Fruit fly (Drosophila melanogaster): Measurements from ENCODE around the gene Bace.
A peak's percentile ranks its signal among the peaks of the same experiment; 100 is the strongest.

Gene Bace

DNA sequence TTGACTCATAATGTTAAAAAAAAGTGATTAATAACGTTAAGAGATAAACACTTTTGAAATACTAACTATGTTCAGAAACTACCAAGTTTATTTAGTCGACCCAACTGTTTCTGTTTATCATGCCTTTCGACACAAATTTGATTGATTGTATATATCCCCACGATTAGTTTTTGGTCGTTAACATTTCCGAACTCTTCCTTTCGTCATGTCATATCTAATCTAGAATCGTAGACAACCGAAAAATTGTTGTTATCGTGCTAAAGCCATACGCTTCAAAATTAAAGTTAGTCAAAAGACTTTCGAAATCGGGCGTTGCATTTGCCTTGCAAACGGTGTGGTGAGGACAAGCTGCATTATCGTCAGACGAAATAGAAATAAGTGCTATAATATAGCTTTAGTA, 34.1 kb upstream of the Bace start:
- TF ChIP-seq CG8478 (optimal IDR thresholded peaks at IDR 0.05) (no peak), CTCF (optimal IDR thresholded peaks at IDR 0.05) (no peak)

DNA sequence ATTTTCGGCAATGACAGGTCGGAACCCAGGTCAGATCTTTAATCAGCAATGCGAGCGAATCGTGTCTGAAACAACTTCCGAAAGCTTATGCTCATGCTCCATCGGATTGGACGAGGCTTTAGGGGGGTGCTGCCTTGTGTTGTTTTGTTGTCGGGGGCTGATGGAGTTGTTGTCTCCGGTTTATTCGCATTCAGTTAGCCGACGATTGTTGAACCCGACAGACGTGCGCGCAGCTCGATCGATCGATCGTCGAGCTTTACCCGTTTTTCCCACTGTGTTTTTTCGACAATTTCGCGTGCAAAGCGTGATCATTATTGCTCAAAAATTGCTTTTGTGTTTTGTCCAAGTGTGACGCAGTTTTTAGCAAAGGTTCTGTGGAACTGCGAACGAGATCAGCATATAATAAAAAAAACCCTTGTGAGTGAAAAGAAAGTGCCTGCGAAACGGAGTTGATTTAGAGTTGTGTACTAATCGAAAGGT, 32.9 kb upstream of the Bace start, which contains the start of gene CG17834:
TSS of gene CG17834 (plus strand) at position 191 of the 480 bp plus-strand sequence.
- TF ChIP-seq CG8478 (optimal IDR thresholded peaks at IDR 0.05) = no peak
- no peak for TF ChIP-seq CTCF (optimal IDR thresholded peaks at IDR 0.05)

DNA sequence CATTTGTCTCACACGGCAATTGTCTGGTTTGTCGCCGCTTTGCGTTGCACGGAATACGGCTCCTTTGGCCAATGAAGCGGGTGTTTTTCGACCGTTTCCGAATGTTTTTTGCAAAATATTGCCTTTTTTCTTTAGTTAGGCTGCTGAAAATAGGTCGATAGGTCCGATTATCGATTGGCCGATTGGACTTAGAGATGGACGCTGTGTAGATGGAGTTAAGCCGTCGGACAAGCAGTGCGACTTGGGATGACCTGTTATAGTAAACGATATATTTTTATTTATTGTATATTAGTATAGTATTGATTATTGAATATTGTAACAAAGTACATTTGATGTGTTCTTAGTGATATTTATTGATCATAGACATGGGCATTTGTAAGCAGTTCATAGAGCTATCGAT, 32.2 kb upstream of the Bace start, which contains the start of the genes lmgA and lmgB:
TSS of gene lmgA (minus strand) at position 301 of the 400 bp plus-strand sequence.
TSS of gene lmgB (minus strand) at position 301 of the 400 bp plus-strand sequence.
- TF ChIP-seq CTCF (optimal IDR thresholded peaks at IDR 0.05) (no peak), CG8478 (optimal IDR thresholded peaks at IDR 0.05) (no peak)

- no peak for TF ChIP-seq CG8478 (optimal IDR thresholded peaks at IDR 0.05)
- no peak for TF ChIP-seq CTCF (optimal IDR thresholded peaks at IDR 0.05)
Measured at dm6 chr2L:8525000-8525399, 28.9 kb upstream of the Bace start.

DNA sequence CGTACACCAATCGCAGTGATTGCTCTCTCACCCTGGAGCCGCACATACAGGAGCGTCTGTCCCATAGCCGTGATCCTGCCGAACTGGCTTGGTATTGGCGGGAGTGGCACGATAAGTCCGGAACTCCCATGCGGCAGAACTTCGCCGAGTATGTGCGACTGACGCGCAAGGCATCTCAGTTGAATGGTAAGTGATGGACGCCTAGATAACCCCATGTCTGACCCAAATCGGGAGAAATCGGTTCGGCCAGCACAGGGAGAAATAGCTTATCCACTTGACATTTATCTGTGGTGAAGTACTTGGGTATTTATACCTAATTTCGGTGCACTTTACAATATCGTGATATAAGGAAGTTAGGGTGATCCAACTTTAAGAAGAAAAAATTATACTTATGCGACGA, 26.7 kb upstream of the Bace start:
- TF ChIP-seq CTCF (optimal IDR thresholded peaks at IDR 0.05) (no peak), CG8478 (optimal IDR thresholded peaks at IDR 0.05) (no peak)

dm6 chr2L:8521724-8522309, 25.7 kb upstream of the Bace start, which contains the start of gene Acer:
Gene Acer, plus strand, starts transcription at chr2L:8521933.
- no peak for TF ChIP-seq CG8478 (optimal IDR thresholded peaks at IDR 0.05)
- TF ChIP-seq CTCF (optimal IDR thresholded peaks at IDR 0.05) = no peak

DNA sequence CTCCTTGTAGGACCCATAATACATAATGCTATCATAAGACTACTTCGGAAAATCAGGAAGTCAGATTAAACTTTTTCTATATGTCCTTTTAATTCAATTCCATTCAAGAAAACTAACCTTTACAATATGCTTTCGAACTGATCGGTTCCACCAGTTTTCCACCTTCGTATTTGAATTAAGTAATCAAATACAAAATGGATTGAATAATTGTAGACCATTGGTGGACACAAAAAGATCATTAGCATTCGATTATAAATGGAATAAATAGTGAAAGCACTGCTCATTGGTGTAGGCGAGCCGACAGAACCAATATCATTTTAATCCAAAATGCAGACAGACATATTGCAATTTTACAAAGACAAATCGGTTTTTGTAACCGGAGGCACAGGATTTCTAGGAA, 23.3 kb upstream of the Bace start, which contains the start of gene Sgp:
TSS of gene Sgp (plus strand) at position 301 of the 400 bp plus-strand sequence.
- TF ChIP-seq CG8478 (optimal IDR thresholded peaks at IDR 0.05) (no peak), CTCF (optimal IDR thresholded peaks at IDR 0.05) (no peak)

dm6 chr2L:8517256-8517694, 21.2 kb upstream of the Bace start, which contains the start of the genes mRpL51 and Uba4:
Gene mRpL51, minus strand, starts transcription at chr2L:8517380.
Gene Uba4, plus strand, starts transcription at chr2L:8517411.
- no peak for TF ChIP-seq CG8478 (optimal IDR thresholded peaks at IDR 0.05)

DNA sequence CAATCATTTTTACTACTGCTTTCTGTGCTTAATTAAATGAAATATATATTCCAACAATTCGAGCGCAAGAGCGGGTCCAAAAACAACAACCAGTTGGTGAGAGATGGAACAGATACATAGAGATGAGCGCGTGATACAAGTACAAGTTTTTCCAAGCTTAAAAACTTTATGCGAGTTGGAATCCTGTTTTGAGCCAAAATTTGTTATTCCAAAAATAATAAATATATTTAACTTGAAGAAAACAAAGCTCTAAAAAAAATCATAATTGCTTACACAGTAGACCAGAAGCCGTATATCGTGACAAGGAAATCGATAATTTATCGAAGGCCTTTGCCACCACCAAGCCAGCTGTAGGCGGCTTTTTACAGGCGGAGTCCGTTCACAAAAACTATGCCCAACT, 18.6 kb upstream of the Bace start, which contains the start of the genes CG13097 and PIG-U:
TSS of gene CG13097 (minus strand) at position 121 of the 400 bp plus-strand sequence.
TSS of gene PIG-U (plus strand) at position 349 of the 400 bp plus-strand sequence.
- TF ChIP-seq CG8478 (optimal IDR thresholded peaks at IDR 0.05) = no peak
- TF ChIP-seq CTCF (optimal IDR thresholded peaks at IDR 0.05) = no peak

dm6 chr2L:8511723-8512122, 15.6 kb upstream of the Bace start, which contains the start of gene CG13096:
Gene CG13096, minus strand, starts transcription at chr2L:8511866.
- TF ChIP-seq CG8478 (optimal IDR thresholded peaks at IDR 0.05) (no peak), CTCF (optimal IDR thresholded peaks at IDR 0.05) (peak; percentile 63 to 66)

DNA sequence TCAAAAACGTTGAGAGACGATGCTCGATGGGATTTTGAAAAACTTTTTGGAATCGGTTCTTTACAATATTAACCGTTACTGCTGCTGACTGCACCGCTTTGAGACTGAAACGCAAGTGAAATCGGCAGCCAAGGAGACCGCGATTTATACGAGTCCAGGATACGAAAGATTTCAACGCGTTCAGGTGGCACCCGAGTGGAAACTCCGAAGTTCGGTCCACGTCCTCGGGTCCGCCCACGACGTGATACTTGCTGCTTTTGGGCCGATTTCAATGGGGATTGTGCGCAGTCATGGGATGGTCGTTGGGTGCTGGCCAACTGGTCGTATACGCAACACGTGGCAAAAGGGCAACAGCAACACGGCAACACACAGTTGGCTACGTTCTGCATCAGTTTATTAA, 10.6 kb upstream of the Bace start, which contains the start of gene Dh31:
TSS of gene Dh31 (minus strand) at position 117 of the 400 bp plus-strand sequence.
- TF ChIP-seq CTCF (optimal IDR thresholded peaks at IDR 0.05) (no peak), CG8478 (optimal IDR thresholded peaks at IDR 0.05) (no peak)

dm6 chr2L:8490439-8490838, 5.7 kb downstream of the Bace start, which contains the start of gene CG43400:
Gene CG43400, plus strand, starts transcription at chr2L:8490739.
- no peak for TF ChIP-seq CTCF (optimal IDR thresholded peaks at IDR 0.05)
- no peak for TF ChIP-seq CG8478 (optimal IDR thresholded peaks at IDR 0.05)

dm6 chr2L:8488735-8489134, 7.4 kb downstream of the Bace start, which contains the start of gene CG13088:
Gene CG13088, plus strand, starts transcription at chr2L:8488981.
- TF ChIP-seq CG8478 (optimal IDR thresholded peaks at IDR 0.05) (no peak), CTCF (optimal IDR thresholded peaks at IDR 0.05) (peak in 1 of 2 experiments; percentile 10)

DNA sequence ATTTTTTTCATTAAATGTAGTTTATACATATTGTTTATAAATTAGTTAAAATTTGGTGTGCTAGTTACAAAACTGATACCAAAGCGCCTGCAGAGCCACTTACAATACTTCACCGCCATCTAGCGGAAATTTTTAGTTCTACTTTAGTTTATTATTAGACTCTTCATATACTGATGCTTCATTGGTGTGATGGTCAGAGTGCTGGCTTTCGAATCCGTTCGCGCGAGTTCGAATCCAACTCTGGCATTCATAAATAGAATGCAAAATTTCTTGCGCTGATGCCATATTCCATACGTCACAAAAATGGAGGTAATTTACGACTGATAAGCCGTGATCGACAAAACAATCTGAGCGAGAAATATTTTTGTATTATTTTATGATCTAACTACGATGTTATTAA, 10.5 kb downstream of the Bace start:
- TF ChIP-seq CG8478 (optimal IDR thresholded peaks at IDR 0.05) (no peak), CTCF (optimal IDR thresholded peaks at IDR 0.05) (peak; percentile 71 to 86)

DNA sequence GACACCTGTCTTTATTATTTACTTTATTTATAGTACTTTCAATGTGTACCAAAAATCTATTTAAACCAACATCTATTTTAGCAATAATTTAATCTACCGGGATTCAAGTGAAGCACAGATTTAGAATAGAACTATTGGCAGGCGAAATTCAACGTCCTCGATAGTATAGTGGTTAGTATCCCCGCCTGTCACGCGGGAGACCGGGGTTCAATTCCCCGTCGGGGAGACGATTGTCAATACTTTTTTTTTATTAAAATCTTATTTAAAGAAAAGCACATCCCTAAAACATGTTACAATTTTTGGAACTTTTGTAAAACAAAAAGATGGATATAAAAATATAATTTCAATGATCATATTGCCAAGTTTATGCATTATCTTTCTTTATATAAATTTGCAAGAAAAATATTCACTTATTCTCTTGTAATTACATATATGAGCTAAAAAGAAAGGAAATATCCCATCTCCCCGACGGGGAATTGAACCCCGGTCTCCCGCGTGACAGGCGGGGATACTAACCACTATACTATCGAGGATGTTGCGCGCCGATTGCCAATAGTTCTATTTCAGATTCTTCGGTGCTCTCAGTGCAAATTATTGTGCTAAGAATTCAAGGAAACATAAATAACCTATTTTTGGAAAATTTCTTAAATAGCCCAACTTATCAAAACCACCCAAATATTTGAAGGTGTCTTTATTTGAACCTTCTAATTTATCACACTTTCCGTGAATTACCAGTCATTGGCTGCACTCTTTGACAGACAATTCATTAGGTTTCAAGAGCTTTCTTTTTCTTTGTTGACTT, 14.3 kb downstream of the Bace start, which contains the start of gene CG43796:
TSS of gene CG43796 (plus strand) at position 752 of the 802 bp plus-strand sequence.
- TF ChIP-seq CG8478 (optimal IDR thresholded peaks at IDR 0.05) (no peak), CTCF (optimal IDR thresholded peaks at IDR 0.05) (no peak)
